Worm (Caenorhabditis elegans): Measurements from ENCODE around the gene fbxa-150.

ce11 chrV:20545742-20546141 is 23.3 kb downstream of the fbxa-150 start:
- TF ChIP-seq flt-1 (GFP tag; IDR thresholded peaks at IDR 0.05) (no peak), med-1 (GFP tag; optimal IDR thresholded peaks at IDR 0.05; ENCODE audit: insufficient read depth) (no peak), ztf-23 (GFP tag; IDR thresholded peaks at IDR 0.05) (no peak), ref-1 (GFP tag; conservative IDR thresholded peaks at IDR 0.05) (no peak), T22C8.4 (GFP tag; IDR thresholded peaks at IDR 0.05) (no peak), ztf-29 (GFP tag; IDR thresholded peaks at IDR 0.05) (no peak), tab-1 (GFP tag; IDR thresholded peaks at IDR 0.05) (no peak)
